Worm (Caenorhabditis elegans): Measurements from ENCODE around the gene pals-17.

ce11 chrIII:1374355-1374807, 17.3 kb downstream of the pals-17 start, which contains the start of gene Y82E9BR.20:
- TF ChIP-seq egl-27 (tag; optimal IDR thresholded peaks at IDR 0.05) (no peak), ztf-4 (tag; optimal IDR thresholded peaks at IDR 0.05) (no peak), ceh-28 (tag; optimal IDR thresholded peaks at IDR 0.05) (no peak), ztf-11 (tag; optimal IDR thresholded peaks at IDR 0.05) (no peak), pha-4 (tag; optimal IDR thresholded peaks at IDR 0.05) (no peak), elt-3 (tag; optimal IDR thresholded peaks at IDR 0.05) (no peak), tbx-2 (tag; optimal IDR thresholded peaks at IDR 0.05) (no peak), zag-1 (tag; optimal IDR thresholded peaks at IDR 0.05) (no peak), ZK546.5 (tag; optimal IDR thresholded peaks at IDR 0.05) (no peak), eor-1 (tag; optimal IDR thresholded peaks at IDR 0.05) (no peak), nhr-11 (tag; optimal IDR thresholded peaks at IDR 0.05) (no peak), daf-12 (tag; optimal IDR thresholded peaks at IDR 0.05) (no peak), sea-2 (GFP tag; optimal IDR thresholded peaks at IDR 0.05) (no peak)
